Worm (Caenorhabditis elegans): Measurements from ENCODE around the gene C18H7.11.

DNA sequence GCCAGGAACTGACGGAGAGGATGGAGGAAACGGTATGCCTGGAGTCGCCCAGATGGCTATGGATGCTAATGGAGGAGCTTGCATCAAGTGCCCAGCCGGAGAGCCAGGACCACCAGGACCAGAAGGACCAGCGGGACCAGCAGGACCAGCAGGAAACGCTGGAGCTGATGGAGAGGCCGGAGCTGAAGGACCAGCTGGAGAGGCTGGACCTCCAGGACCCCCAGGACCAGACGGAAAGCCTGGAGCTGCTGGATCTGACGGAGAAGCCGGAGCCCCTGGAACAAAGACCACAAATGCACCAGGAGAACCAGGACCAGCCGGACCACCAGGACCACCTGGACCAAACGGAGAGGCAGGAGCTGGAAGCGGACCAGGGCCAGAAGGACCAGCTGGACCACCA, 8.1 kb downstream of the C18H7.11 start:
- TF ChIP-seq ztf-23 (GFP tag; IDR thresholded peaks at IDR 0.05) (no peak), med-1 (GFP tag; optimal IDR thresholded peaks at IDR 0.05; ENCODE audit: insufficient read depth) (no peak), tab-1 (GFP tag; IDR thresholded peaks at IDR 0.05) (no peak), ztf-29 (GFP tag; IDR thresholded peaks at IDR 0.05) (no peak), flt-1 (GFP tag; IDR thresholded peaks at IDR 0.05) (no peak), klf-2 (GFP tag; conservative IDR thresholded peaks at IDR 0.05) (no peak), T22C8.4 (GFP tag; IDR thresholded peaks at IDR 0.05) (no peak)

Data from whole organism, midembryonic.